Fruit fly (Drosophila melanogaster) whole organism: ENCODE results near the gene GILT2.

Source experiments
- CG8478 ChIP-seq: fragments of >200 bp; optimal IDR thresholded peaks from 2 replicates; lab custom pipeline; 2018; ENCODE audit warnings: inconsistent platforms
- Dll ChIP-seq: fragments of >200 bp; optimal IDR thresholded peaks from 2 replicates; lab custom pipeline; 2017
- EcR ChIP-seq, 2 experiments: fragments of >200 bp; optimal IDR thresholded peaks; 2 replicates each; lab custom pipeline; 2017; ENCODE audit warnings: missing biosample characterization in 2 of 2, missing genetic modification characterization in 2 of 2, missing genetic modification reagents in 2 of 2
- pan ChIP-seq: fragments of >200 bp; optimal IDR thresholded peaks from 2 replicates; lab custom pipeline; 2017
- psq ChIP-seq: fragments of >200 bp; optimal IDR thresholded peaks from 2 replicates; lab custom pipeline; 2017
- usp ChIP-seq: fragments of >200 bp; optimal IDR thresholded peaks from 2 replicates; lab custom pipeline; 2017; ENCODE audit warnings: missing biosample characterization, missing genetic modification characterization, mixed read lengths

GILT2 gene

dm6 chr3R:23704383-23705033 lies 25.8 kb downstream of the GILT2 start, which contains the start of gene Gba1b:
Gba1b (plus strand) TSS chr3R:23704804.
- TF ChIP-seq psq: no peak
- no peak for TF ChIP-seq CG8478
- TF ChIP-seq usp (GFP tag; lab: Kevin White, UChicago): no peak
- TF ChIP-seq EcR (GFP tag; optimal IDR thresholded peaks at IDR 0.05; lab: Kevin White, UChicago): no peak
- TF ChIP-seq Dll (lab: Kevin White, UChicago): no peak
- no peak for TF ChIP-seq pan

- TF ChIP-seq EcR (GFP tag; optimal IDR thresholded peaks at IDR 0.05; lab: Kevin White, UChicago): no peak
- no peak for TF ChIP-seq psq
Observed at dm6 chr3R:23709508-23710208, 31.0 kb downstream of the GILT2 start, which contains the start of gene CG10301. CG10301 (plus strand) TSS chr3R:23710158.

- no peak for TF ChIP-seq usp (GFP tag; lab: Kevin White, UChicago)
- no peak for TF ChIP-seq Dll (lab: Kevin White, UChicago)
- TF ChIP-seq pan: no peak
- no peak for TF ChIP-seq EcR (GFP tag; optimal IDR thresholded peaks at IDR 0.05; lab: Kevin White, UChicago)
- TF ChIP-seq CG8478: no peak
- TF ChIP-seq psq: no peak
Observed at dm6 chr3R:23711195-23711594, 32.5 kb downstream of the GILT2 start, which contains the start of gene CG10300. CG10300 (plus strand) TSS chr3R:23711527.

- TF ChIP-seq psq (no peak), EcR (GFP tag; optimal IDR thresholded peaks at IDR 0.05; lab: Kevin White, UChicago) (no peak), pan (no peak), CG8478 (no peak), Dll (lab: Kevin White, UChicago) (no peak), usp (GFP tag; lab: Kevin White, UChicago) (no peak)
Observed at dm6 chr3R:23713901-23714300, 35.2 kb downstream of the GILT2 start.

dm6 chr3R:23714852-23715251 lies 36.2 kb downstream of the GILT2 start:
- TF ChIP-seq pan: no peak
- no peak for TF ChIP-seq psq
- no peak for TF ChIP-seq EcR (GFP tag; optimal IDR thresholded peaks at IDR 0.05; lab: Kevin White, UChicago)
- no peak for TF ChIP-seq CG8478
- TF ChIP-seq usp (GFP tag; lab: Kevin White, UChicago): no peak
- no peak for TF ChIP-seq Dll (lab: Kevin White, UChicago)

- TF ChIP-seq Dll (lab: Kevin White, UChicago) (no peak), CG8478 (no peak), EcR (GFP tag; optimal IDR thresholded peaks at IDR 0.05; lab: Kevin White, UChicago) (no peak), psq (no peak), pan (no peak), usp (GFP tag; lab: Kevin White, UChicago) (no peak)
Observed at dm6 chr3R:23718297-23718941, 39.7 kb downstream of the GILT2 start, which contains the start of gene nau. nau (minus strand) TSS chr3R:23718357.

- TF ChIP-seq usp (GFP tag; lab: Kevin White, UChicago): no peak
- TF ChIP-seq psq: no peak
- no peak for TF ChIP-seq Dll (lab: Kevin White, UChicago)
- no peak for TF ChIP-seq CG8478
- no peak for TF ChIP-seq EcR (GFP tag; optimal IDR thresholded peaks at IDR 0.05; lab: Kevin White, UChicago)
- TF ChIP-seq pan: no peak
Observed at dm6 chr3R:23721525-23721924, 42.8 kb downstream of the GILT2 start, which contains the start of gene CG10232. CG10232 (minus strand) TSS chr3R:23721625.

dm6 chr3R:23721936-23722335 lies 43.2 kb downstream of the GILT2 start:
- no peak for TF ChIP-seq usp (GFP tag; lab: Kevin White, UChicago)
- TF ChIP-seq CG8478: no peak
- TF ChIP-seq EcR (GFP tag; optimal IDR thresholded peaks at IDR 0.05; lab: Kevin White, UChicago): no peak
- no peak for TF ChIP-seq psq
- TF ChIP-seq Dll (lab: Kevin White, UChicago): no peak
- TF ChIP-seq pan: no peak

- TF ChIP-seq psq: no peak
- no peak for TF ChIP-seq usp (GFP tag; lab: Kevin White, UChicago)
- no peak for TF ChIP-seq CG8478
- no peak for TF ChIP-seq Dll (lab: Kevin White, UChicago)
Observed at dm6 chr3R:23722680-23723372, 44.1 kb downstream of the GILT2 start, which contains the start of gene CG10365. CG10365 (plus strand) TSS chr3R:23723331.

- TF ChIP-seq CG8478 (no peak), EcR (GFP tag; optimal IDR thresholded peaks at IDR 0.05; lab: Kevin White, UChicago) (peak in 1 of 2 experiments; percentile 11), psq (no peak), Dll (lab: Kevin White, UChicago) (no peak)
Observed at dm6 chr3R:23723381-23724034, 44.8 kb downstream of the GILT2 start.

- TF ChIP-seq usp (GFP tag; lab: Kevin White, UChicago) (no peak), psq (no peak), CG8478 (no peak), EcR (GFP tag; optimal IDR thresholded peaks at IDR 0.05; lab: Kevin White, UChicago) (no peak), Dll (lab: Kevin White, UChicago) (no peak), pan (no peak)
Observed at dm6 chr3R:23724843-23725506, 46.3 kb downstream of the GILT2 start.
